Worm (Caenorhabditis elegans): ENCODE data around the gene C14C6.5.

Gene C14C6.5

ce11 chrV:585472-585871 lies 49.0 kb downstream of the C14C6.5 start, which contains the start of gene K06H6.2:
TSS of gene K06H6.2 (plus strand) at chrV:585772.
- TF ChIP-seq ama-1 (optimal IDR thresholded peaks at IDR 0.05) (no peak), lin-11 (tag; optimal IDR thresholded peaks at IDR 0.05) (no peak), zag-1 (tag; optimal IDR thresholded peaks at IDR 0.05) (no peak), lsy-2 (tag; optimal IDR thresholded peaks at IDR 0.05) (no peak), nhr-25 (tag; optimal IDR thresholded peaks at IDR 0.05) (no peak), ztf-1 (GFP tag; conservative IDR thresholded peaks at IDR 0.05) (no peak), unc-39 (tag; optimal IDR thresholded peaks at IDR 0.05) (no peak), sem-4 (tag; optimal IDR thresholded peaks at IDR 0.05) (no peak), lin-39 (tag; optimal IDR thresholded peaks at IDR 0.05) (no peak), egl-27 (tag; optimal IDR thresholded peaks at IDR 0.05) (no peak), fos-1 (tag; optimal IDR thresholded peaks at IDR 0.05) (no peak), ceh-82 (tag; optimal IDR thresholded peaks at IDR 0.05) (no peak), skn-1 (tag; optimal IDR thresholded peaks at IDR 0.05) (no peak), snpc-4 (tag; optimal IDR thresholded peaks at IDR 0.05) (no peak), elt-3 (tag; optimal IDR thresholded peaks at IDR 0.05) (no peak), blmp-1 (tag; optimal IDR thresholded peaks at IDR 0.05; ENCODE audit: insufficient read depth) (no peak), R02D3.7 (tag; optimal IDR thresholded peaks at IDR 0.05) (no peak), ZK546.5 (tag; optimal IDR thresholded peaks at IDR 0.05) (no peak), unc-62 (GFP tag; optimal IDR thresholded peaks at IDR 0.05) (no peak)

Measured in whole organism, L2 larva.